Worm (Caenorhabditis elegans): ENCODE measurements around the gene rbm-39.

DNA sequence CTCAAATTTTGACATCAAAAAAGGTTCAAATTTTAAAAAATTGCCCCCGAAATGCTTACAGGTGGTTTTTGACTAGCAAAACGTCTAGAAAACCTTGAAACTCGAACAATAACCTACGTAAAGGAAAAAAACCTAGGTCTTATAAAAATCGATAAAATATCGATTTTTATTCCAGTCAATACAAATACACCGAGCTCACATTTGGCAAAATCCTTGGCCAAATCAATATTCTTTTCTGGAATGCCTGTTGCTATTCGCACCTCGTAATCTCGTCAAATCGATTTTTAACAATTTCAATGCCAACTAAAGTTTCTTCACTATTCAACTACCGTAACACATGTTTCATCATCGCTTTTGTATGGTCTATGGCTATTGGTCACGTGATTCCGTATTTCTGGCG, 34.6 kb downstream of the rbm-39 start:
- TF ChIP-seq klf-2 (GFP tag; conservative IDR thresholded peaks at IDR 0.05): no peak
- TF ChIP-seq T22C8.4 (GFP tag; IDR thresholded peaks at IDR 0.05): peak; percentile 43; the same call in 1 of the 2 replicates
- no peak for TF ChIP-seq ztf-29 (GFP tag; IDR thresholded peaks at IDR 0.05)
- no peak for TF ChIP-seq med-1 (GFP tag; optimal IDR thresholded peaks at IDR 0.05; ENCODE audit: insufficient read depth)
- TF ChIP-seq ztf-23 (GFP tag; IDR thresholded peaks at IDR 0.05): no peak

Data from whole organism, midembryonic.